Fruit fly (Drosophila melanogaster): ENCODE measurements around the gene Icmt.

The Icmt gene

DNA sequence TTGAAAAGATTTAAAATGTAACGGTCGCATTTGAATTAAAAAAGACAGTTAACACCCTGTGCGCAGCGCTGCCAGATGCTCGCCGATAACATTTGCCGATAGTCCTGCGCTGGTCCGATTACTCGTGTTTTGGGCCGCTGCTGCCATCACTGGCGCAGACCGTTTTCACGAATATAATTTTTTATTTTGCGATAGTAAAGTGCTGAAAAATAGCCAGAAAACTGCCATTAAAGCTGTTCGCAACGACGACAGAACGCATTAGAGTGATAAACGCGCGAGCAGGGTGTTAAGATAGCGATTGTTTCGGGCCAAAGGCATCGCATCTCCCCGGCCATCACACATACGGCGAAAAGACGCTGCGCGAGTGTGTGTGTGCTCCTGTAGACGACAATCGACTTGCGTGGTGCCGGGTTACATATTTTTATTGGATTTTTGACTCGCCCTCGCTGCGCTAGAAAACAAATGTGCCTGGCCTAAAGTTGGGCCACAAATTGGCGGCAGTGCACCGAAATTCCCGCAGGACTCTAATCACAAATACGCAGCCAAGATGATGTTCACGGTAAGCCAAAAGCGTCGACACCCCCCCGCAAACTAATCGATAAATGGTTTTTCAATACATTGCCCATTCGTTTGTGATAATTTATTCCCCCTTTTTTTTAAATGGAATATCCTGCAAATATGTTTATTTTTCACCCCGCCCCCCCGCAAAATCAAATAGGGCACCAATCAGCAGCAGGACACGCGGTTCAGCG lies 18.8 kb downstream of the Icmt start, which contains the start of gene Srrm1 (continued):
- TF ChIP-seq CG8359 (GFP tag; optimal IDR thresholded peaks at IDR 0.05; ENCODE audit: borderline replicate concordance) (no peak), CG4707 (GFP tag; optimal IDR thresholded peaks at IDR 0.05) (no peak), CG17359 (tag; optimal IDR thresholded peaks at IDR 0.05) (no peak), Atf3 (GFP tag; optimal IDR thresholded peaks at IDR 0.05) (peak; percentile 30), CG17568 (GFP tag; optimal IDR thresholded peaks at IDR 0.05) (no peak), CG8281 (tag; optimal IDR thresholded peaks at IDR 0.05) (no peak), Sry-δ (GFP tag; optimal IDR thresholded peaks at IDR 0.05) (peak; percentile 97), lilli (GFP tag; optimal IDR thresholded peaks at IDR 0.05) (peak; percentile 72), CG17612 (GFP tag; IDR thresholded peaks at IDR 0.05) (no peak), Kr (GFP tag; optimal IDR thresholded peaks at IDR 0.05) (no peak), CG11456 (GFP tag; IDR thresholded peaks at IDR 0.05) (peak; percentile 17; the same call in 1 of the 3 replicates), stwl (tag; optimal IDR thresholded peaks at IDR 0.05) (peak; percentile 58), CG6854 (GFP tag; optimal IDR thresholded peaks at IDR 0.05) (no peak), Dad (GFP tag; optimal IDR thresholded peaks at IDR 0.05) (no peak), NC2α (GFP tag; optimal IDR thresholded peaks at IDR 0.05) (no peak), CG3065 (GFP tag; optimal IDR thresholded peaks at IDR 0.05) (no peak), CG31441 (GFP tag; IDR thresholded peaks at IDR 0.05) (0 out of 2 replicates have a peak, but pooled peaks have one; percentile 21), pzg (GFP tag; optimal IDR thresholded peaks at IDR 0.05) (peak; percentile 92), Abd-B (GFP tag; optimal IDR thresholded peaks at IDR 0.05) (peak; percentile 23), CG5953 (GFP tag; IDR thresholded peaks at IDR 0.05) (0 out of 2 replicates have a peak, but pooled peaks have one; percentile 37), mld (GFP tag; IDR thresholded peaks at IDR 0.05; ENCODE audit: partially characterized antibody) (peak; percentile 86; the same call in 2 of the 3 replicates), Gsc (GFP tag; IDR thresholded peaks at IDR 0.05) (no peak), CG13123 (GFP tag; optimal IDR thresholded peaks at IDR 0.05) (no peak), mam (GFP tag; optimal IDR thresholded peaks at IDR 0.05) (peak; percentile 75), Tbp (GFP tag; optimal IDR thresholded peaks at IDR 0.05) (no peak), Rx (GFP tag; IDR thresholded peaks at IDR 0.05) (no peak), CG10321 (GFP tag; IDR thresholded peaks at IDR 0.05) (no peak), Nf-YA (GFP tag; IDR thresholded peaks at IDR 0.05) (no peak), CG12104 (GFP tag; optimal IDR thresholded peaks at IDR 0.05) (no peak), sima (GFP tag; optimal IDR thresholded peaks at IDR 0.05) (no peak), Spps (tag; optimal IDR thresholded peaks at IDR 0.05) (no peak), repo (GFP tag; optimal IDR thresholded peaks at IDR 0.05) (peak; percentile 30), CG15696 (tag; optimal IDR thresholded peaks at IDR 0.05) (no peak), CG17328 (GFP tag; IDR thresholded peaks at IDR 0.05) (0 out of 2 replicates have a peak, but pooled peaks have one; percentile 49), Usf (GFP tag; optimal IDR thresholded peaks at IDR 0.05) (no peak), gce (GFP tag; IDR thresholded peaks at IDR 0.05) (no peak), CG7928 (GFP tag; optimal IDR thresholded peaks at IDR 0.05) (peak; percentile 3), CG16863 (GFP tag; optimal IDR thresholded peaks at IDR 0.05) (peak; percentile 6), ken (GFP tag; IDR thresholded peaks at IDR 0.05) (0 out of 3 replicates have a peak, but pooled peaks have one; percentile 28), Hr3 (GFP tag; optimal IDR thresholded peaks at IDR 0.05) (no peak), Vsx1 (GFP tag; optimal IDR thresholded peaks at IDR 0.05) (no peak), CG10274 (GFP tag; optimal IDR thresholded peaks at IDR 0.05) (no peak), kah (GFP tag; optimal IDR thresholded peaks at IDR 0.05) (no peak), CG7963 (GFP tag; IDR thresholded peaks at IDR 0.05; ENCODE audit: partially characterized antibody) (peak; percentile 86), CG8290 (GFP tag; optimal IDR thresholded peaks at IDR 0.05) (no peak), CG8290 (tag; optimal IDR thresholded peaks at IDR 0.05) (peak; percentile 8 to 44), CG16815 (GFP tag; optimal IDR thresholded peaks at IDR 0.05) (no peak), ato (GFP tag; IDR thresholded peaks at IDR 0.05; ENCODE audit: partially characterized antibody) (peak; percentile 82), Elba2 (GFP tag; optimal IDR thresholded peaks at IDR 0.05) (no peak), CG14965 (GFP tag; optimal IDR thresholded peaks at IDR 0.05; ENCODE audit: borderline replicate concordance) (no peak)

Measured in whole organism, embryonic.